Fruit fly (Drosophila melanogaster) whole organism, prepupa: ENCODE measurements around the gene shakB.

Experiments
- CG6276 ChIP-seq: fragments of 200-800 bp; sonication (Bioruptor generic); optimal IDR thresholded peaks from 2 replicates; lab custom pipeline; 2017; ENCODE audit warnings: missing biosample characterization, mild to moderate bottlenecking, missing genetic modification characterization
- Eip93F ChIP-seq: fragments of 200-800 bp; sonication (Bioruptor generic); optimal IDR thresholded peaks from 2 replicates; lab custom pipeline; 2016; ENCODE audit warnings: missing biosample characterization, mild to moderate bottlenecking, missing genetic modification characterization
- Lpt ChIP-seq: fragments of 200-800 bp; sonication (Bioruptor generic); optimal IDR thresholded peaks from 3 replicates; lab custom pipeline; 2016; ENCODE audit warnings: missing biosample characterization, missing genetic modification characterization
- Sox102F ChIP-seq: fragments of 200-800 bp; sonication (Bioruptor generic); optimal IDR thresholded peaks from 2 replicates; lab custom pipeline; 2016; ENCODE audit warnings: missing biosample characterization, mild to moderate bottlenecking, missing genetic modification characterization
- esn ChIP-seq: fragments of 200-800 bp; sonication (Bioruptor generic); optimal IDR thresholded peaks from 2 replicates; lab custom pipeline; 2016; ENCODE audit warnings: missing biosample characterization, mild to moderate bottlenecking, missing genetic modification characterization, moderate library complexity
- fd85E ChIP-seq: fragments of 200-800 bp; sonication (Bioruptor generic); optimal IDR thresholded peaks from 3 replicates; lab custom pipeline; 2016; ENCODE audit warnings: missing biosample characterization, missing genetic modification characterization

- TF ChIP-seq Lpt (GFP tag; lab: Kevin White, UChicago) (no peak), fd85E (no peak), Eip93F (GFP tag; lab: Kevin White, UChicago) (no peak), Sox102F (no peak), CG6276 (no peak), esn (no peak)
These were observed at the start of gene shakB for dm6 chrX:20926950-20927349.
